Fruit fly (Drosophila melanogaster): ENCODE results near the gene CG33688.
A peak's percentile ranks its signal among the peaks of the same experiment; 100 is the strongest.

CG33688 gene

dm6 chr3L:16203236-16203635 lies 4.2 kb downstream of the CG33688 start (continued):
- TF ChIP-seq bcd (GFP tag; optimal IDR thresholded peaks at IDR 0.05) = peak; percentile 84
- peak; percentile 47 for TF ChIP-seq CG13775 (GFP tag; optimal IDR thresholded peaks at IDR 0.05)
- TF ChIP-seq yki (optimal IDR thresholded peaks at IDR 0.05) = no peak
- TF ChIP-seq gt (GFP tag; IDR thresholded peaks at IDR 0.05) = 0 out of 2 replicates have a peak, but pooled peaks have one; percentile 30
- peak; percentile 27 for TF ChIP-seq NK7.1 (GFP tag; optimal IDR thresholded peaks at IDR 0.05)
- TF ChIP-seq Hmr (GFP tag; optimal IDR thresholded peaks at IDR 0.05) = peak; percentile 86
- peak; percentile 59 for TF ChIP-seq CG6683 (GFP tag; optimal IDR thresholded peaks at IDR 0.05)
- TF ChIP-seq CG9609 (GFP tag; optimal IDR thresholded peaks at IDR 0.05) = peak; percentile 72
- peak; percentile 74; the same call in 2 of the 3 replicates for TF ChIP-seq ken (GFP tag; IDR thresholded peaks at IDR 0.05)
- peak; percentile 59 for TF ChIP-seq tx (GFP tag; optimal IDR thresholded peaks at IDR 0.05)
- TF ChIP-seq jigr1 (GFP tag; IDR thresholded peaks at IDR 0.05) = 0 out of 3 replicates have a peak, but pooled peaks have one; percentile 62
- no peak for TF ChIP-seq Trl (optimal IDR thresholded peaks at IDR 0.05)
- peak; percentile 88 for TF ChIP-seq Trl (GFP tag; optimal IDR thresholded peaks at IDR 0.05)
- TF ChIP-seq CG6654 (GFP tag; optimal IDR thresholded peaks at IDR 0.05) = peak; percentile 50
- peak; percentile 84 for TF ChIP-seq tgo (GFP tag; IDR thresholded peaks at IDR 0.05)
- peak; percentile 88 for TF ChIP-seq CG13624 (GFP tag; optimal IDR thresholded peaks at IDR 0.05)
- peak; percentile 41 for TF ChIP-seq CG3407 (GFP tag; optimal IDR thresholded peaks at IDR 0.05)
- peak; percentile 70 for TF ChIP-seq CG13894 (tag; optimal IDR thresholded peaks at IDR 0.05)
- TF ChIP-seq twi (tag; optimal IDR thresholded peaks at IDR 0.05) = no peak
- peak; percentile 78 for TF ChIP-seq CoRest (tag; optimal IDR thresholded peaks at IDR 0.05)
- TF ChIP-seq lola (GFP tag; optimal IDR thresholded peaks at IDR 0.05) = no peak
- peak; percentile 82 for TF ChIP-seq esg (GFP tag; conservative IDR thresholded peaks at IDR 0.05)
- TF ChIP-seq stc (GFP tag; IDR thresholded peaks at IDR 0.05) = peak; percentile 76
- no peak for TF ChIP-seq dmrt11E (tag; optimal IDR thresholded peaks at IDR 0.05)
- TF ChIP-seq BtbVII (GFP tag; optimal IDR thresholded peaks at IDR 0.05) = peak; percentile 73
- peak; percentile 76; the same call in 1 of the 2 replicates for TF ChIP-seq MBD-R2 (GFP tag; IDR thresholded peaks at IDR 0.05)
- TF ChIP-seq Xrp1 (GFP tag; IDR thresholded peaks at IDR 0.05) = peak; percentile 79
- no peak for TF ChIP-seq unc-4 (GFP tag; IDR thresholded peaks at IDR 0.05; ENCODE audit: partially characterized antibody)
- TF ChIP-seq zen2 (GFP tag; IDR thresholded peaks at IDR 0.05; ENCODE audit: partially characterized antibody) = no peak
- TF ChIP-seq Drgx (GFP tag; IDR thresholded peaks at IDR 0.05) = peak; percentile 47
- peak; percentile 46 for TF ChIP-seq CG5245 (GFP tag; optimal IDR thresholded peaks at IDR 0.05)
- TF ChIP-seq CkIIα-i1 (GFP tag; IDR thresholded peaks at IDR 0.05) = peak; percentile 75; the same call in 1 of the 2 replicates
- no peak for TF ChIP-seq stwl (tag; optimal IDR thresholded peaks at IDR 0.05)
- TF ChIP-seq CG3163 (GFP tag; optimal IDR thresholded peaks at IDR 0.05) = peak; percentile 35
- no peak for TF ChIP-seq Opbp (GFP tag; IDR thresholded peaks at IDR 0.05; ENCODE audit: partially characterized antibody)
- TF ChIP-seq Doc2 (GFP tag; IDR thresholded peaks at IDR 0.05) = peak; percentile 73
- TF ChIP-seq Atf3 (GFP tag; optimal IDR thresholded peaks at IDR 0.05) = peak; percentile 51
- TF ChIP-seq kay (GFP tag; optimal IDR thresholded peaks at IDR 0.05) = peak; percentile 75
- peak; percentile 83 for TF ChIP-seq CG43689 (GFP tag; IDR thresholded peaks at IDR 0.05)
- peak; percentile 69 for TF ChIP-seq CG15011 (GFP tag; optimal IDR thresholded peaks at IDR 0.05)
- peak; percentile 52; the same call in 1 of the 2 replicates for TF ChIP-seq wor (GFP tag; IDR thresholded peaks at IDR 0.05)
- peak; percentile 69 for TF ChIP-seq ara (GFP tag; IDR thresholded peaks at IDR 0.05)
- no peak for TF ChIP-seq CG10565 (GFP tag; optimal IDR thresholded peaks at IDR 0.05)
- TF ChIP-seq pb (GFP tag; optimal IDR thresholded peaks at IDR 0.05) = peak; percentile 53
- TF ChIP-seq p53 (GFP tag; optimal IDR thresholded peaks at IDR 0.05) = no peak
- TF ChIP-seq Tbp (GFP tag; optimal IDR thresholded peaks at IDR 0.05) = no peak
- TF ChIP-seq Doc3 (GFP tag; IDR thresholded peaks at IDR 0.05; ENCODE audit: partially characterized antibody) = no peak
- TF ChIP-seq sr (GFP tag; IDR thresholded peaks at IDR 0.05) = no peak; the same call in 2 of the 3 replicates
- TF ChIP-seq CG2199 (GFP tag; IDR thresholded peaks at IDR 0.05) = no peak
- no peak for TF ChIP-seq CG8765 (GFP tag; IDR thresholded peaks at IDR 0.05)
- TF ChIP-seq CG8290 (GFP tag; optimal IDR thresholded peaks at IDR 0.05) = no peak
- peak in 1 of 2 experiments; percentile 94 for TF ChIP-seq CG8290 (tag; optimal IDR thresholded peaks at IDR 0.05)

All from whole organism, embryonic.